Fruit fly (Drosophila melanogaster) whole organism, embryonic: ENCODE measurements around the gene CG4658.

Source experiments
- Abd-B ChIP-seq: fragments of 200-800 bp; sonication (Bioruptor generic); optimal IDR thresholded peaks from 2 replicates; lab custom pipeline; 2018; ENCODE audit warnings: missing biosample characterization, mild to moderate bottlenecking, missing genetic modification characterization, moderate library complexity
- Bteb2 ChIP-seq: fragments of 200-800 bp; sonication (Bioruptor generic); optimal IDR thresholded peaks from 2 replicates; lab custom pipeline; 2016; ENCODE audit warnings: missing biosample characterization, missing genetic modification characterization
- CG10267 ChIP-seq: fragments of 200-800 bp; sonication (Bioruptor generic); optimal IDR thresholded peaks from 2 replicates; lab custom pipeline; 2018; ENCODE audit warnings: missing biosample characterization, mild to moderate bottlenecking, missing genetic modification characterization, moderate library complexity
- CG11696 ChIP-seq: fragments of 200-800 bp; sonication (Bioruptor generic); IDR thresholded peaks from 2 replicates; pipeline ENCODE4 v1.3.6; 2022; ENCODE audit warnings: missing biosample characterization, missing genetic modification characterization
- CG12219 ChIP-seq: fragments of 200-800 bp; sonication (Bioruptor generic); optimal IDR thresholded peaks from 3 replicates; lab custom pipeline; 2018; ENCODE audit warnings: missing biosample characterization, mild to moderate bottlenecking, missing genetic modification characterization
- CG12391 ChIP-seq: fragments of 200-800 bp; sonication (Bioruptor generic); optimal IDR thresholded peaks from 3 replicates; lab custom pipeline; 2018; ENCODE audit warnings: missing biosample characterization, mild to moderate bottlenecking, missing genetic modification characterization, moderate library complexity
- CG12659 ChIP-seq: fragments of 200-800 bp; sonication (Bioruptor generic); optimal IDR thresholded peaks from 3 replicates; lab custom pipeline; 2017; ENCODE audit warnings: mild to moderate bottlenecking, missing biosample characterization, missing genetic modification reagents, missing genetic modification characterization
- CG14014 ChIP-seq: fragments of 200-800 bp; sonication (Bioruptor generic); IDR thresholded peaks from 2 replicates; pipeline ENCODE4 v1.3.6; 2022; ENCODE audit warnings: missing biosample characterization, missing genetic modification characterization
- CG14710 ChIP-seq: fragments of 200-800 bp; sonication (Bioruptor generic); optimal IDR thresholded peaks from 3 replicates; lab custom pipeline; 2019; ENCODE audit warnings: missing biosample characterization, mild to moderate bottlenecking, missing genetic modification characterization, moderate library complexity
- CG15073 ChIP-seq: fragments of 200-800 bp; sonication (Bioruptor generic); optimal IDR thresholded peaks from 2 replicates; lab custom pipeline; 2016; ENCODE audit warnings: missing biosample characterization, missing genetic modification characterization
- CG1603 ChIP-seq: fragments of 200-800 bp; sonication (Bioruptor generic); optimal IDR thresholded peaks from 2 replicates; lab custom pipeline; 2019; ENCODE audit warnings: missing biosample characterization, mild to moderate bottlenecking, missing genetic modification characterization, moderate library complexity
- CG16813 ChIP-seq: fragments of 200-800 bp; sonication (Bioruptor generic); IDR thresholded peaks from 3 replicates; pipeline ENCODE4 v1.3.6; 2022; ENCODE audit warnings: missing biosample characterization, missing genetic modification characterization; ENCODE audit not compliant: partially characterized antibody
- CG16863 ChIP-seq: fragments of 200-800 bp; sonication (Bioruptor generic); optimal IDR thresholded peaks from 3 replicates; lab custom pipeline; 2016; ENCODE audit warnings: missing biosample characterization, missing genetic modification characterization
- CG17328 ChIP-seq: fragments of 200-800 bp; sonication (Bioruptor generic); IDR thresholded peaks from 2 replicates; pipeline ENCODE4 v1.3.6; 2022; ENCODE audit warnings: missing biosample characterization, missing genetic modification characterization
- CG18764 ChIP-seq: fragments of 200-800 bp; sonication (Bioruptor generic); optimal IDR thresholded peaks from 3 replicates; lab custom pipeline; 2016; ENCODE audit warnings: missing biosample characterization, missing genetic modification characterization
- CG2712 ChIP-seq: fragments of 200-800 bp; optimal IDR thresholded peaks from 3 replicates; lab custom pipeline; 2019; ENCODE audit warnings: missing biosample characterization, mild to moderate bottlenecking, missing genetic modification characterization, moderate library complexity
- CG3838 ChIP-seq: fragments of 200-800 bp; sonication (Bioruptor generic); optimal IDR thresholded peaks from 3 replicates; lab custom pipeline; 2016; ENCODE audit warnings: missing biosample characterization, missing genetic modification characterization
- CG4707 ChIP-seq: fragments of 200-800 bp; sonication (Bioruptor generic); optimal IDR thresholded peaks from 2 replicates; lab custom pipeline; 2018; ENCODE audit warnings: missing biosample characterization, mild to moderate bottlenecking, missing genetic modification characterization, moderate library complexity
- CG4854 ChIP-seq: fragments of 200-800 bp; sonication (Bioruptor generic); optimal IDR thresholded peaks from 2 replicates; lab custom pipeline; 2016; ENCODE audit warnings: missing biosample characterization, missing genetic modification characterization, inconsistent platforms
- CG8281 ChIP-seq: fragments of 200-800 bp; sonication (Bioruptor generic); optimal IDR thresholded peaks from 2 replicates; lab custom pipeline; 2018; ENCODE audit warnings: missing biosample characterization, mild to moderate bottlenecking, missing genetic modification characterization, moderate library complexity
- CG9437 ChIP-seq: fragments of 200-800 bp; sonication (Bioruptor generic); optimal IDR thresholded peaks from 2 replicates; lab custom pipeline; 2018; ENCODE audit warnings: missing biosample characterization, mild to moderate bottlenecking, missing genetic modification characterization
- CG9797 ChIP-seq: fragments of 200-800 bp; sonication (Bioruptor generic); optimal IDR thresholded peaks from 3 replicates; lab custom pipeline; 2018; ENCODE audit warnings: missing biosample characterization, mild to moderate bottlenecking, missing genetic modification characterization
- Dll ChIP-seq: fragments of 200-800 bp; sonication (Bioruptor generic); IDR thresholded peaks from 4 replicates; pipeline ENCODE4 v1.3.6; 2022; ENCODE audit warnings: missing biosample characterization, missing genetic modification characterization; ENCODE audit not compliant: partially characterized antibody
- Doc2 ChIP-seq: fragments of 200-800 bp; sonication (Bioruptor generic); IDR thresholded peaks from 2 replicates; pipeline ENCODE4 v1.3.6; 2022; ENCODE audit warnings: missing biosample characterization, missing genetic modification characterization
- Ets65A ChIP-seq: fragments of 200-800 bp; sonication (Bioruptor generic); peaks from one replicate; lab custom pipeline; 2016; ENCODE audit warnings: missing biosample characterization, missing genetic modification characterization
- Ets97D ChIP-seq: fragments of 200-800 bp; sonication (Bioruptor generic); optimal IDR thresholded peaks from 3 replicates; lab custom pipeline; 2016; ENCODE audit warnings: missing biosample characterization, missing genetic modification characterization
- HLH3B ChIP-seq: fragments of 200-800 bp; sonication (Bioruptor generic); IDR thresholded peaks from 2 replicates; pipeline ENCODE4 v1.3.6; 2022; ENCODE audit warnings: missing biosample characterization, missing genetic modification characterization
- Hand ChIP-seq: fragments of 200-800 bp; sonication (Bioruptor generic); optimal IDR thresholded peaks from 2 replicates; lab custom pipeline; 2017; ENCODE audit warnings: mild to moderate bottlenecking, missing biosample characterization, missing genetic modification reagents, missing genetic modification characterization
- Hr51 ChIP-seq, 2 experiments: fragments of 200-800 bp; sonication (Bioruptor generic); optimal IDR thresholded peaks; 2 replicates in 1 of 2; 3 replicates in 1 of 2; lab custom pipeline; 2016 to 2018; ENCODE audit warnings: missing biosample characterization in 2 of 2, missing genetic modification characterization in 2 of 2, mild to moderate bottlenecking in 1 of 2, moderate library complexity in 1 of 2
- NC2α ChIP-seq: fragments of 200-800 bp; sonication (Bioruptor generic); optimal IDR thresholded peaks from 2 replicates; lab custom pipeline; 2016; ENCODE audit warnings: missing biosample characterization, missing genetic modification characterization
- Poxn ChIP-seq: fragments of 200-800 bp; sonication (Bioruptor generic); IDR thresholded peaks from 2 replicates; pipeline ENCODE4 v1.3.6; 2022; ENCODE audit warnings: missing biosample characterization, missing genetic modification characterization
- Sin3A ChIP-seq: fragments of >200 bp; optimal IDR thresholded peaks from 2 replicates; lab custom pipeline; 2018
- crp ChIP-seq, 2 experiments: fragments of 200-800 bp; sonication (Bioruptor generic); optimal IDR thresholded peaks; 2 replicates in 1 of 2; 3 replicates in 1 of 2; lab custom pipeline; 2017; ENCODE audit warnings: missing biosample characterization in 2 of 2, missing genetic modification characterization in 2 of 2, mild to moderate bottlenecking in 1 of 2, moderate library complexity in 1 of 2
- da ChIP-seq: fragments of 200-800 bp; sonication (Bioruptor generic); optimal IDR thresholded peaks from 2 replicates; lab custom pipeline; 2016; ENCODE audit warnings: missing biosample characterization, missing genetic modification characterization
- dpn ChIP-seq, 2 experiments: fragments of 200-800 bp; sonication (Bioruptor generic); optimal IDR thresholded peaks; 3 replicates each; lab custom pipeline; 2016; ENCODE audit warnings: missing biosample characterization in 2 of 2, missing genetic modification characterization in 2 of 2
- ewg ChIP-seq: fragments of 200-800 bp; sonication (Bioruptor generic); optimal IDR thresholded peaks from 3 replicates; lab custom pipeline; 2017; ENCODE audit warnings: mild to moderate bottlenecking, missing biosample characterization, missing genetic modification reagents, missing genetic modification characterization
- gcm ChIP-seq: fragments of 200-800 bp; sonication (Bioruptor generic); optimal IDR thresholded peaks from 2 replicates; lab custom pipeline; 2019; ENCODE audit warnings: missing biosample characterization, mild to moderate bottlenecking, missing genetic modification characterization, moderate library complexity
- gem ChIP-seq: fragments of 200-800 bp; sonication (Bioruptor generic); optimal IDR thresholded peaks from 2 replicates; lab custom pipeline; 2019; ENCODE audit warnings: missing biosample characterization, mild to moderate bottlenecking, missing genetic modification characterization, moderate library complexity
- hb ChIP-seq: fragments of 200-800 bp; sonication (Bioruptor generic); IDR thresholded peaks from 3 replicates; pipeline ENCODE4 v1.3.6; 2022; ENCODE audit warnings: missing biosample characterization, missing genetic modification characterization; ENCODE audit not compliant: partially characterized antibody
- her ChIP-seq: fragments of 200-800 bp; sonication (Bioruptor generic); optimal IDR thresholded peaks from 2 replicates; lab custom pipeline; 2016; ENCODE audit warnings: missing biosample characterization, missing genetic modification characterization
- hkb ChIP-seq, 2 experiments: fragments of 200-800 bp in 1 of 2; fragments of >200 bp in 1 of 2; sonication (Bioruptor generic) in 1 of 2; IDR thresholded peaks in 1 of 2; optimal IDR thresholded peaks in 1 of 2; 2 replicates each; pipeline versions ENCODE4 v1.3.6 to Lab custom; 2017 to 2022; ENCODE audit warnings: missing biosample characterization in 1 of 2, missing genetic modification characterization in 1 of 2
- lilli ChIP-seq: fragments of 200-800 bp; sonication (Bioruptor generic); optimal IDR thresholded peaks from 3 replicates; lab custom pipeline; 2016; ENCODE audit warnings: missing biosample characterization, missing genetic modification characterization
- nmo ChIP-seq: fragments of 200-800 bp; sonication (Bioruptor generic); optimal IDR thresholded peaks from 2 replicates; lab custom pipeline; 2018; ENCODE audit warnings: missing biosample characterization, mild to moderate bottlenecking, missing genetic modification characterization, moderate library complexity
- run ChIP-seq: fragments of 200-800 bp; sonication (Bioruptor generic); optimal IDR thresholded peaks from 3 replicates; lab custom pipeline; 2018; ENCODE audit warnings: missing biosample characterization, mild to moderate bottlenecking, missing genetic modification characterization
- scrt ChIP-seq: fragments of 200-800 bp; sonication (Bioruptor generic); optimal IDR thresholded peaks from 2 replicates; lab custom pipeline; 2018; ENCODE audit warnings: missing biosample characterization, mild to moderate bottlenecking, missing genetic modification characterization, moderate library complexity
- sim ChIP-seq: fragments of 200-800 bp; sonication (Bioruptor generic); IDR thresholded peaks from 2 replicates; pipeline ENCODE4 v1.3.6; 2022; ENCODE audit warnings: missing biosample characterization, missing genetic modification characterization
- sob ChIP-seq: fragments of 200-800 bp; sonication (Bioruptor generic); IDR thresholded peaks from 2 replicates; pipeline ENCODE4 v1.3.6; 2022; ENCODE audit warnings: missing biosample characterization, missing genetic modification characterization
- stc ChIP-seq: fragments of 200-800 bp; sonication (Bioruptor generic); IDR thresholded peaks from 2 replicates; pipeline ENCODE4 v1.3.6; 2022; ENCODE audit warnings: missing biosample characterization, missing genetic modification characterization
- toy ChIP-seq: fragments of 200-800 bp; sonication (Bioruptor generic); IDR thresholded peaks from 2 replicates; pipeline ENCODE4 v1.3.6; 2022; ENCODE audit warnings: missing biosample characterization, missing genetic modification characterization

The CG4658 gene

dm6 chr2L:9912570-9913260 is 44.2 kb upstream of the CG4658 start, which contains the start of the genes Etl1 and Srp54 (continued):
- TF ChIP-seq CG12391 (peak; percentile 22), CG14014 (GFP tag; lab: Robert Waterston, UW) (no peak), CG9437 (GFP tag; lab: Kevin White, UChicago) (no peak), CG1603 (tag; lab: Kevin White, UChicago) (peak; percentile 0), Dll (no peak; the same call in 3 of the 4 replicates), Poxn (GFP tag; lab: Robert Waterston, UW) (no peak), run (tag; lab: Kevin White, UChicago) (no peak), Abd-B (GFP tag; lab: Kevin White, UChicago) (peak; percentile 27), Bteb2 (GFP tag; lab: Kevin White, UChicago) (no peak), CG17328 (GFP tag; lab: Robert Waterston, UW) (no peak), Hand (no peak), HLH3B (GFP tag; lab: Robert Waterston, UW) (no peak), crp (GFP tag; optimal IDR thresholded peaks at IDR 0.05; lab: Kevin White, UChicago) (peak in 1 of 2 experiments; percentile 8), CG12659 (GFP tag; lab: Kevin White, UChicago) (peak; percentile 60), stc (no peak), CG11696 (GFP tag; lab: Robert Waterston, UW) (no peak), CG16813 (0 out of 3 replicates have a peak, but pooled peaks have one; percentile 1), CG4854 (GFP tag; lab: Kevin White, UChicago) (no peak), gcm (GFP tag; lab: Kevin White, UChicago) (peak; percentile 13), CG8281 (no peak), nmo (GFP tag; lab: Kevin White, UChicago) (peak; percentile 42), ewg (GFP tag; lab: Kevin White, UChicago) (no peak), CG9797 (peak; percentile 73), CG14710 (tag; lab: Kevin White, UChicago) (peak; percentile 72), CG12219 (GFP tag; lab: Kevin White, UChicago) (no peak), Ets65A (peak; percentile 33), CG15073 (GFP tag; lab: Kevin White, UChicago) (no peak), lilli (GFP tag; lab: Kevin White, UChicago) (no peak), CG3838 (GFP tag; lab: Kevin White, UChicago) (no peak), Hr51 (GFP tag; optimal IDR thresholded peaks at IDR 0.05; lab: Kevin White, UChicago) (no peak), CG18764 (GFP tag; lab: Kevin White, UChicago) (no peak), toy (GFP tag; lab: Robert Waterston, UW) (no peak), her (GFP tag; lab: Kevin White, UChicago) (no peak), gem (tag; lab: Kevin White, UChicago) (peak; percentile 24), scrt (GFP tag; lab: Kevin White, UChicago) (no peak), Doc2 (GFP tag; lab: Robert Waterston, UW) (no peak), da (no peak), hkb (optimal IDR thresholded peaks at IDR 0.05; lab: Kevin White, UChicago) (peak; percentile 84), hkb (GFP tag; IDR thresholded peaks at IDR 0.05; lab: Robert Waterston, UW) (no peak), Sin3A (lab: Kevin White, UChicago) (peak; percentile 93), Ets97D (GFP tag; lab: Kevin White, UChicago) (peak; percentile 9), CG10267 (tag; lab: Kevin White, UChicago) (peak; percentile 63), dpn (GFP tag; optimal IDR thresholded peaks at IDR 0.05; lab: Kevin White, UChicago) (no peak), NC2α (GFP tag; lab: Kevin White, UChicago) (no peak), sim (GFP tag; lab: Robert Waterston, UW) (no peak), CG16863 (GFP tag; lab: Kevin White, UChicago) (no peak), CG4707 (no peak), sob (no peak), CG2712 (peak; percentile 25), hb (no peak)
